Fruit fly (Drosophila melanogaster) whole organism, pupa: ENCODE data around the gene Rab14.

Source experiments
- CG10348 ChIP-seq: fragments of 200-800 bp; sonication (Bioruptor generic); IDR thresholded peaks from 2 replicates; pipeline ENCODE4 v1.3.6; 2022; ENCODE audit warnings: missing biosample characterization, missing genetic modification characterization
- CG4496 ChIP-seq: fragments of 200-800 bp; sonication (Bioruptor generic); IDR thresholded peaks from 3 replicates; pipeline ENCODE4 v1.3.6; 2022; ENCODE audit warnings: missing biosample characterization, missing genetic modification characterization
- EcR ChIP-seq: fragments of 200-800 bp; sonication (Bioruptor generic); optimal IDR thresholded peaks from 3 replicates; lab custom pipeline; 2019; ENCODE audit warnings: missing biosample characterization, missing genetic modification characterization, mild to moderate bottlenecking, moderate library complexity, missing genetic modification reagents

- TF ChIP-seq EcR (GFP tag; lab: Kevin White, UChicago) (no peak), CG10348 (GFP tag; lab: Robert Waterston, UW) (no peak), CG4496 (GFP tag; lab: Robert Waterston, UW) (no peak)
These were observed 14.0 kb upstream of the Rab14 start for dm6 chr2L:14340964-14341363.
